Fruit fly (Drosophila melanogaster) whole organism, embryonic: ENCODE measurements around the gene ebd1.
A peak's percentile ranks its signal among the peaks of the same experiment; 100 is the strongest.

Source experiments
- Atf6 ChIP-seq: fragments of 200-800 bp; sonication (Bioruptor generic); IDR thresholded peaks from 2 replicates; pipeline ENCODE4 v1.3.6; 2022; ENCODE audit warnings: missing biosample characterization, missing genetic modification characterization
- CG1024 ChIP-seq: fragments of 200-800 bp; sonication (Bioruptor generic); IDR thresholded peaks from 2 replicates; pipeline ENCODE4 v1.3.6; 2022; ENCODE audit warnings: missing biosample characterization, missing genetic modification characterization
- CG10274 ChIP-seq: fragments of 200-800 bp; sonication (Bioruptor generic); optimal IDR thresholded peaks from 3 replicates; lab custom pipeline; 2017; ENCODE audit warnings: missing biosample characterization, mild to moderate bottlenecking, missing genetic modification characterization
- CG10654 ChIP-seq: fragments of 200-800 bp; sonication (Bioruptor generic); optimal IDR thresholded peaks from 2 replicates; lab custom pipeline; 2016; ENCODE audit warnings: missing biosample characterization, missing genetic modification characterization
- CG11696 ChIP-seq: fragments of 200-800 bp; sonication (Bioruptor generic); IDR thresholded peaks from 2 replicates; pipeline ENCODE4 v1.3.6; 2022; ENCODE audit warnings: missing biosample characterization, missing genetic modification characterization
- CG1529 ChIP-seq: fragments of 200-800 bp; sonication (Bioruptor generic); optimal IDR thresholded peaks from 3 replicates; lab custom pipeline; 2018; ENCODE audit warnings: missing biosample characterization, missing genetic modification characterization
- CG1832 ChIP-seq: fragments of 200-800 bp; sonication (Bioruptor generic); optimal IDR thresholded peaks from 2 replicates; lab custom pipeline; 2017; ENCODE audit warnings: missing biosample characterization, mild to moderate bottlenecking, missing genetic modification characterization, inconsistent platforms
- CG2116 ChIP-seq: fragments of 200-800 bp; sonication (Bioruptor generic); optimal IDR thresholded peaks from 3 replicates; lab custom pipeline; 2018; ENCODE audit warnings: missing biosample characterization, mild to moderate bottlenecking, missing genetic modification characterization
- CG31441 ChIP-seq: fragments of 200-800 bp; sonication (Bioruptor generic); IDR thresholded peaks from 2 replicates; pipeline ENCODE4 v1.3.6; 2022; ENCODE audit warnings: missing biosample characterization, missing genetic modification characterization
- CG32772 ChIP-seq: fragments of 200-800 bp; sonication (Bioruptor generic); IDR thresholded peaks from 2 replicates; pipeline ENCODE4 v1.3.6; 2022; ENCODE audit warnings: missing biosample characterization, missing genetic modification characterization
- CG34376 ChIP-seq: fragments of 200-800 bp; sonication (Bioruptor generic); optimal IDR thresholded peaks from 2 replicates; lab custom pipeline; 2018; ENCODE audit warnings: missing biosample characterization, mild to moderate bottlenecking, missing genetic modification characterization
- CG3838 ChIP-seq: fragments of 200-800 bp; sonication (Bioruptor generic); optimal IDR thresholded peaks from 3 replicates; lab custom pipeline; 2016; ENCODE audit warnings: missing biosample characterization, missing genetic modification characterization
- CG42726 ChIP-seq: fragments of 200-800 bp; sonication (Bioruptor generic); IDR thresholded peaks from 2 replicates; pipeline ENCODE4 v1.3.6; 2022; ENCODE audit warnings: missing biosample characterization, missing genetic modification characterization; ENCODE audit not compliant: partially characterized antibody
- CG4360 ChIP-seq: fragments of 200-800 bp; sonication (Bioruptor generic); IDR thresholded peaks from 2 replicates; pipeline ENCODE4 v1.3.6; 2022; ENCODE audit warnings: missing biosample characterization, missing genetic modification characterization
- CG6791 ChIP-seq: fragments of 200-800 bp; sonication (Bioruptor generic); IDR thresholded peaks from 3 replicates; pipeline ENCODE4 v1.3.6; 2022; ENCODE audit warnings: missing biosample characterization, missing genetic modification characterization; ENCODE audit not compliant: partially characterized antibody
- CHES-1-like ChIP-seq: fragments of 200-800 bp; sonication (Bioruptor generic); optimal IDR thresholded peaks from 2 replicates; lab custom pipeline; 2016; ENCODE audit warnings: missing biosample characterization, missing genetic modification characterization
- Dad ChIP-seq: fragments of 200-800 bp; sonication (Bioruptor generic); optimal IDR thresholded peaks from 3 replicates; lab custom pipeline; 2016; ENCODE audit warnings: missing biosample characterization, missing genetic modification characterization
- Eip74EF ChIP-seq, 2 experiments: fragments of 200-800 bp in 1 of 2; fragments of >200 bp in 1 of 2; sonication (Bioruptor generic) in 1 of 2; optimal IDR thresholded peaks; 2 replicates each; lab custom pipeline; 2017 to 2019; ENCODE audit warnings: missing biosample characterization in 2 of 2, missing genetic modification characterization in 2 of 2, mild to moderate bottlenecking in 1 of 2, moderate library complexity in 1 of 2
- GATAe ChIP-seq: fragments of 200-800 bp; sonication (Bioruptor generic); conservative IDR thresholded peaks from 2 replicates; pipeline ENCODE4 v1.3.6; 2022; ENCODE audit warnings: missing biosample characterization, missing genetic modification characterization
- HLH3B ChIP-seq: fragments of 200-800 bp; sonication (Bioruptor generic); IDR thresholded peaks from 2 replicates; pipeline ENCODE4 v1.3.6; 2022; ENCODE audit warnings: missing biosample characterization, missing genetic modification characterization
- HLH4C ChIP-seq: fragments of 200-800 bp; sonication (Bioruptor generic); IDR thresholded peaks from 3 replicates; pipeline ENCODE4 v1.3.6; 2022; ENCODE audit warnings: missing biosample characterization, missing genetic modification characterization; ENCODE audit not compliant: partially characterized antibody
- HmgZ ChIP-seq: fragments of 200-800 bp; sonication (Bioruptor generic); optimal IDR thresholded peaks from 2 replicates; lab custom pipeline; 2018; ENCODE audit warnings: missing biosample characterization, mild to moderate bottlenecking, missing genetic modification characterization
- Jarid2 ChIP-seq: fragments of 200-800 bp; sonication (Bioruptor generic); optimal IDR thresholded peaks from 3 replicates; lab custom pipeline; 2017; ENCODE audit warnings: mild to moderate bottlenecking, missing biosample characterization, missing genetic modification reagents, missing genetic modification characterization
- Max ChIP-seq: fragments of 200-800 bp; sonication (Bioruptor generic); optimal IDR thresholded peaks from 2 replicates; lab custom pipeline; 2016; ENCODE audit warnings: missing biosample characterization, mild to moderate bottlenecking, missing genetic modification characterization
- Poxn ChIP-seq: fragments of 200-800 bp; sonication (Bioruptor generic); IDR thresholded peaks from 2 replicates; pipeline ENCODE4 v1.3.6; 2022; ENCODE audit warnings: missing biosample characterization, missing genetic modification characterization
- Side ChIP-seq: fragments of 200-800 bp; sonication (Bioruptor generic); optimal IDR thresholded peaks from 2 replicates; lab custom pipeline; 2016; ENCODE audit warnings: missing biosample characterization, missing genetic modification characterization
- Sry-δ ChIP-seq: fragments of 200-800 bp; sonication (Bioruptor generic); optimal IDR thresholded peaks from 2 replicates; lab custom pipeline; 2016; ENCODE audit warnings: missing biosample characterization, missing genetic modification characterization
- ase ChIP-seq: fragments of 200-800 bp; sonication (Bioruptor generic); IDR thresholded peaks from 3 replicates; pipeline ENCODE4 v1.3.6; 2022; ENCODE audit warnings: missing biosample characterization, missing genetic modification characterization
- az2 ChIP-seq: fragments of 200-800 bp; sonication (Bioruptor generic); optimal IDR thresholded peaks from 3 replicates; lab custom pipeline; 2016; ENCODE audit warnings: missing biosample characterization, missing genetic modification characterization
- cad ChIP-seq: fragments of >200 bp; optimal IDR thresholded peaks from 2 replicates; lab custom pipeline; 2017; ENCODE audit warnings: missing biosample characterization, missing genetic modification characterization
- dmrt11E ChIP-seq: fragments of 200-800 bp; sonication (Bioruptor generic); optimal IDR thresholded peaks from 3 replicates; lab custom pipeline; 2018; ENCODE audit warnings: missing biosample characterization, mild to moderate bottlenecking, missing genetic modification characterization, moderate library complexity
- gfzf ChIP-seq: fragments of 200-800 bp; sonication (Bioruptor generic); optimal IDR thresholded peaks from 2 replicates; lab custom pipeline; 2016; ENCODE audit warnings: missing biosample characterization, mild to moderate bottlenecking, missing genetic modification characterization, moderate library complexity
- grn ChIP-seq: fragments of 200-800 bp; sonication (Bioruptor generic); optimal IDR thresholded peaks from 3 replicates; lab custom pipeline; 2017; ENCODE audit warnings: missing biosample characterization, missing genetic modification characterization
- hth ChIP-seq: fragments of >200 bp; optimal IDR thresholded peaks from 2 replicates; lab custom pipeline; 2017; ENCODE audit warnings: inconsistent platforms
- insv ChIP-seq, 2 experiments: fragments of 200-800 bp; sonication (Bioruptor generic); optimal IDR thresholded peaks; 3 replicates each; lab custom pipeline; 2016 to 2018; ENCODE audit warnings: missing biosample characterization in 2 of 2, missing genetic modification characterization in 2 of 2
- jumu ChIP-seq: fragments of 200-800 bp; sonication (Bioruptor generic); optimal IDR thresholded peaks from 3 replicates; lab custom pipeline; 2016; ENCODE audit warnings: missing biosample characterization, missing genetic modification characterization
- kay ChIP-seq: fragments of 200-800 bp; sonication (Bioruptor generic); optimal IDR thresholded peaks from 2 replicates; lab custom pipeline; 2016; ENCODE audit warnings: missing biosample characterization, missing genetic modification characterization
- nom ChIP-seq: fragments of 200-800 bp; sonication (Bioruptor generic); optimal IDR thresholded peaks from 2 replicates; lab custom pipeline; 2017; ENCODE audit warnings: missing biosample characterization, missing genetic modification characterization, mild to moderate bottlenecking, moderate library complexity, missing genetic modification reagents
- onecut ChIP-seq: fragments of 200-800 bp; sonication (Bioruptor generic); IDR thresholded peaks from 2 replicates; pipeline ENCODE4 v1.3.6; 2022; ENCODE audit warnings: missing biosample characterization, missing genetic modification characterization
- p53 ChIP-seq: fragments of 200-800 bp; sonication (Bioruptor generic); optimal IDR thresholded peaks from 2 replicates; lab custom pipeline; 2016; ENCODE audit warnings: missing biosample characterization, missing genetic modification characterization
- pan ChIP-seq, 4 experiments: fragments of >200 bp in 3 of 4; fragments of 200-800 bp in 1 of 4; sonication (Bioruptor generic) in 1 of 4; optimal IDR thresholded peaks in 3 of 4; IDR thresholded peaks in 1 of 4; 2 replicates each; pipeline versions ENCODE4 v1.3.6 to Lab custom; 2017 to 2022; ENCODE audit warnings: missing biosample characterization in 2 of 4, missing genetic modification characterization in 2 of 4, mixed read lengths in 1 of 4
- pnt ChIP-seq: fragments of 200-800 bp; sonication (Bioruptor generic); optimal IDR thresholded peaks from 3 replicates; lab custom pipeline; 2016; ENCODE audit warnings: missing biosample characterization, missing genetic modification characterization
- scrt ChIP-seq: fragments of 200-800 bp; sonication (Bioruptor generic); optimal IDR thresholded peaks from 2 replicates; lab custom pipeline; 2018; ENCODE audit warnings: missing biosample characterization, mild to moderate bottlenecking, missing genetic modification characterization, moderate library complexity
- sd ChIP-seq: fragments of 200-800 bp; sonication (Bioruptor generic); optimal IDR thresholded peaks from 3 replicates; lab custom pipeline; 2018; ENCODE audit warnings: missing biosample characterization, mild to moderate bottlenecking, missing genetic modification characterization, moderate library complexity
- sob ChIP-seq: fragments of 200-800 bp; sonication (Bioruptor generic); IDR thresholded peaks from 2 replicates; pipeline ENCODE4 v1.3.6; 2022; ENCODE audit warnings: missing biosample characterization, missing genetic modification characterization
- sug ChIP-seq: fragments of 200-800 bp; optimal IDR thresholded peaks from 2 replicates; lab custom pipeline; 2019; ENCODE audit warnings: missing biosample characterization, mild to moderate bottlenecking, missing genetic modification characterization, moderate library complexity
- tgo ChIP-seq: fragments of 200-800 bp; sonication (Bioruptor generic); IDR thresholded peaks from 3 replicates; pipeline ENCODE4 v1.3.6; 2022; ENCODE audit warnings: missing biosample characterization, missing genetic modification characterization
- trem ChIP-seq: fragments of 200-800 bp; optimal IDR thresholded peaks from 3 replicates; lab custom pipeline; 2019; ENCODE audit warnings: missing biosample characterization, mild to moderate bottlenecking, missing genetic modification characterization, moderate library complexity

ebd1 gene

DNA sequence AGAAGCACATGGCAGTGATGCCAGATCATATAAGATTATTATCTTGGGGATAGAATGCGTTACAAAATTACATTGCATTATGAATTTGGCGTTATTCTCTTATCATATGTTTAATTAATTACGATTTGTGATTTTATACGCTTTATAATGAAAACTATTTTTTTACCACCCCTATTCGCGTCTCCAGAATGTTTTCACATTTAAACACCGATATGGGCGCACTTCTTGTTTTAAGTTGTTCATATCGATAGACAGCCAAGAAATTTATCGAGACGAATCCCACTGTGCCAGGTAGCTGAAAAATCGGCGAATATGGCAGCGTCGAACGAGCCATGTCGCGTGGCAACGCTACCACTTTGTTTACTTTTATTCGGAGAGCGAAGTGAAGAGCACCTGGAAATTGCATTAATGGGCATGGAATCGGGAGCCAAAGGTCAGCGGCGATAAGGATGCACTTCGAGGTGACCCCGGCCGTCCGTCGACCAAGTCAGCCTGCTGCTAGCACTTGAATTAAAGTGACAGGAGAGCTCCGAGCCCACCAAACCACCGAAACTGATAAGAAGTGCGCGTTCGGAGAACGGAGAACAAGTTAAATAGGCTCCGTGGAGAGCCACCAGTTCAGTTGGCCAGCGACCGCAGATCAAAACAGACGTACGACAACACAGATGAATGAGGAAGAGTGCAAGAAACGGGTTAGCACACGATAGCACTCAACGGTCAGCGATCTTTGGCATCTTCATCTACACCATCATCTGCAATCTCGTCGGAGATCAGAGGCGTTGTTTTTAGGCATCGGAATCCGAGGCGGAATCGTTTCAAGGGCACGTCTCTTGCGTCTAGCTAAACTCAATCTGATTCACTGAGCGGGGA lies 37.0 kb downstream of the ebd1 start, which contains the start of gene Gale:
Gene Gale, plus strand, starts transcription at position 401 of the 870 bp plus-strand sequence.
- peak; percentile 73 for TF ChIP-seq Jarid2 (GFP tag; lab: Kevin White, UChicago)
- TF ChIP-seq CG31441 (GFP tag; lab: Robert Waterston, UW) = 0 out of 2 replicates have a peak, but pooled peaks have one; percentile 11
- TF ChIP-seq ase (GFP tag; lab: Robert Waterston, UW) = no peak
- TF ChIP-seq onecut (GFP tag; lab: Robert Waterston, UW) = peak; percentile 38; the same call in 1 of the 2 replicates
- TF ChIP-seq GATAe = peak; percentile 58
- peak; percentile 30 for TF ChIP-seq Dad (GFP tag; lab: Kevin White, UChicago)
- TF ChIP-seq Poxn (GFP tag; lab: Robert Waterston, UW) = no peak
- no peak for TF ChIP-seq CG4360 (GFP tag; lab: Robert Waterston, UW)
- TF ChIP-seq grn (GFP tag; lab: Kevin White, UChicago) = peak; percentile 79
- TF ChIP-seq Side = no peak
- TF ChIP-seq Sry-δ (GFP tag; lab: Kevin White, UChicago) = peak; percentile 61
- TF ChIP-seq Atf6 (GFP tag; lab: Robert Waterston, UW) = no peak
- TF ChIP-seq sob = peak; percentile 27; the same call in 1 of the 2 replicates
- no peak for TF ChIP-seq az2 (GFP tag; lab: Kevin White, UChicago)
- TF ChIP-seq CG34376 (GFP tag; lab: Kevin White, UChicago) = peak; percentile 72
- TF ChIP-seq nom (GFP tag; lab: Kevin White, UChicago) = peak; percentile 72
- no peak for TF ChIP-seq CG1529 (GFP tag; lab: Kevin White, UChicago)
- TF ChIP-seq gfzf (GFP tag; lab: Kevin White, UChicago) = peak; percentile 7
- TF ChIP-seq CG42726 (GFP tag; lab: Robert Waterston, UW) = peak; percentile 45; the same call in 1 of the 2 replicates
- TF ChIP-seq CG1024 (GFP tag; lab: Robert Waterston, UW) = no peak
- no peak for TF ChIP-seq CG11696 (GFP tag; lab: Robert Waterston, UW)
- TF ChIP-seq sug (tag; lab: Kevin White, UChicago) = no peak
- no peak for TF ChIP-seq trem
- 0 out of 3 replicates have a peak, but pooled peaks have one; percentile 16 for TF ChIP-seq tgo (GFP tag; lab: Robert Waterston, UW)
- no peak for TF ChIP-seq pnt (GFP tag; lab: Kevin White, UChicago)
- TF ChIP-seq CG3838 (GFP tag; lab: Kevin White, UChicago) = no peak
- no peak for TF ChIP-seq dmrt11E (tag; lab: Kevin White, UChicago)
- TF ChIP-seq Max = no peak
- TF ChIP-seq CG1832 (GFP tag; lab: Kevin White, UChicago) = no peak
- TF ChIP-seq CHES-1-like (GFP tag; lab: Kevin White, UChicago) = no peak
- TF ChIP-seq CG10654 (GFP tag; lab: Kevin White, UChicago) = no peak
- no peak for TF ChIP-seq hth
- peak; percentile 2 for TF ChIP-seq jumu (GFP tag; lab: Kevin White, UChicago)
- TF ChIP-seq pan (optimal IDR thresholded peaks at IDR 0.05; lab: Kevin White, UChicago) = no peak
- no peak for TF ChIP-seq pan (GFP tag; optimal IDR thresholded peaks at IDR 0.05 in 1 of 2, IDR thresholded peaks at IDR 0.05 in 1 of 2)
- TF ChIP-seq Eip74EF (GFP tag; optimal IDR thresholded peaks at IDR 0.05; lab: Kevin White, UChicago) = peak in 1 of 2 experiments; percentile 62
- TF ChIP-seq scrt (GFP tag; lab: Kevin White, UChicago) = no peak
- TF ChIP-seq CG32772 (GFP tag; lab: Robert Waterston, UW) = 0 out of 2 replicates have a peak, but pooled peaks have one; percentile 6
- peak; percentile 43 for TF ChIP-seq CG2116 (GFP tag; lab: Kevin White, UChicago)
- no peak for TF ChIP-seq cad (GFP tag; lab: Kevin White, UChicago)
- TF ChIP-seq CG6791 = peak; percentile 67
- no peak for TF ChIP-seq p53 (GFP tag; lab: Kevin White, UChicago)
- no peak for TF ChIP-seq HmgZ (tag; lab: Kevin White, UChicago)
- TF ChIP-seq insv (GFP tag; optimal IDR thresholded peaks at IDR 0.05; lab: Kevin White, UChicago) = no peak
- no peak for TF ChIP-seq CG10274 (GFP tag; lab: Kevin White, UChicago)
- peak; percentile 70 for TF ChIP-seq sd (tag; lab: Kevin White, UChicago)
- peak; percentile 20; the same call in 1 of the 2 replicates for TF ChIP-seq HLH3B (GFP tag; lab: Robert Waterston, UW)
- no peak for TF ChIP-seq kay (GFP tag; lab: Kevin White, UChicago)
- TF ChIP-seq HLH4C (GFP tag; lab: Robert Waterston, UW) = peak; percentile 79
